Fruit fly (Drosophila melanogaster): ENCODE results near the gene CG8500.

DNA sequence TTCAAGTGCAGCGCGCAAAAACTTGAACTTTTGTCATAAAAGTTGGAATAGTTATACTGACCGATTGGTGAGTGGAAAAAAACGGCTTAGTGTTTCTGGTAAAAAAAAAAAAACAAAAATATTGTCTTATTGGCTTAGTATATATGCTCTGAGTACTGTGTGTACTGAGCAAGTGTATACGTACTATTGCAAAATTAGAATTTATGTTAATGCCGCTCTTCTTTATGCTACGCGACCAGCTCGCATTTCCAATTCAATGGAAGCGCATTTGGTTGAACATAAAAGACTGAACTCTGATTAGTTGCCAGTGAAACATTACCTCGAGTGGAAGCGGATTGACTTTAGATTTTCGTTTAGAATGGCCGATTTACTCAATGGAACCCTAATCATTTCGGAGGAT lies 28.0 kb downstream of the CG8500 start, which contains the start of gene CG8534:
- TF ChIP-seq psq (optimal IDR thresholded peaks at IDR 0.05) (no peak), h (optimal IDR thresholded peaks at IDR 0.05) (no peak), ttk (optimal IDR thresholded peaks at IDR 0.05) (no peak)

Measured in Kc167 (cell line).